Fruit fly (Drosophila melanogaster): ENCODE results near the gene Oseg5.
A peak's percentile ranks its signal among the peaks of the same experiment; 100 is the strongest.

Gene Oseg5

dm6 chr2L:20857791-20858190 is 22.2 kb upstream of the Oseg5 start, which contains the start of gene CG14400:
TSS of gene CG14400 (minus strand) at chr2L:20857891.
- no peak for TF ChIP-seq CG5204 (GFP tag; optimal IDR thresholded peaks at IDR 0.05)
- no peak for TF ChIP-seq CG11617 (GFP tag; optimal IDR thresholded peaks at IDR 0.05)
- TF ChIP-seq CG33017 (tag; optimal IDR thresholded peaks at IDR 0.05) = no peak
- TF ChIP-seq tj (GFP tag; optimal IDR thresholded peaks at IDR 0.05) = no peak
- TF ChIP-seq CG7101 (tag; optimal IDR thresholded peaks at IDR 0.05) = no peak
- no peak for TF ChIP-seq CG7045 (GFP tag; optimal IDR thresholded peaks at IDR 0.05)
- TF ChIP-seq ovo (GFP tag; optimal IDR thresholded peaks at IDR 0.05) = no peak
- no peak for TF ChIP-seq Clk (GFP tag; optimal IDR thresholded peaks at IDR 0.05)
- TF ChIP-seq CG14711 (tag; optimal IDR thresholded peaks at IDR 0.05) = no peak
- TF ChIP-seq Hr96 (GFP tag; optimal IDR thresholded peaks at IDR 0.05) = no peak
- TF ChIP-seq bab1 (GFP tag; optimal IDR thresholded peaks at IDR 0.05) = no peak

dm6 chr2L:20852092-20852628 is 16.5 kb upstream of the Oseg5 start, which contains the start of gene twit:
TSS of gene twit (plus strand) at chr2L:20852578.
- TF ChIP-seq cnc (optimal IDR thresholded peaks at IDR 0.05) = no peak
- TF ChIP-seq bab1 (GFP tag; optimal IDR thresholded peaks at IDR 0.05) = no peak
- no peak for TF ChIP-seq CG11617 (GFP tag; optimal IDR thresholded peaks at IDR 0.05)
- TF ChIP-seq tj (GFP tag; optimal IDR thresholded peaks at IDR 0.05) = no peak
- no peak for TF ChIP-seq CG33017 (tag; optimal IDR thresholded peaks at IDR 0.05)
- TF ChIP-seq kay (GFP tag; ENCODE audit: borderline replicate concordance) = no peak
- no peak for TF ChIP-seq CG1620 (GFP tag; optimal IDR thresholded peaks at IDR 0.05)
- TF ChIP-seq ovo (GFP tag; optimal IDR thresholded peaks at IDR 0.05) = no peak
- no peak for TF ChIP-seq CG5204 (GFP tag; optimal IDR thresholded peaks at IDR 0.05)
- no peak for TF ChIP-seq CG7045 (GFP tag; optimal IDR thresholded peaks at IDR 0.05)
- TF ChIP-seq Hr96 (GFP tag; optimal IDR thresholded peaks at IDR 0.05) = no peak
- TF ChIP-seq CG14711 (tag; optimal IDR thresholded peaks at IDR 0.05) = no peak

dm6 chr2L:20851592-20851991 is 16.0 kb upstream of the Oseg5 start:
- TF ChIP-seq CG1620 (GFP tag; optimal IDR thresholded peaks at IDR 0.05) (no peak), kay (GFP tag; ENCODE audit: borderline replicate concordance) (no peak), Crg-1 (GFP tag; optimal IDR thresholded peaks at IDR 0.05) (no peak), cnc (optimal IDR thresholded peaks at IDR 0.05) (no peak), CG7101 (tag; optimal IDR thresholded peaks at IDR 0.05) (no peak), CG7045 (GFP tag; optimal IDR thresholded peaks at IDR 0.05) (no peak), CG5204 (GFP tag; optimal IDR thresholded peaks at IDR 0.05) (no peak), Hr96 (GFP tag; optimal IDR thresholded peaks at IDR 0.05) (no peak), CG33017 (tag; optimal IDR thresholded peaks at IDR 0.05) (no peak), ovo (GFP tag; optimal IDR thresholded peaks at IDR 0.05) (no peak), cic (GFP tag; optimal IDR thresholded peaks at IDR 0.05) (no peak)

- no peak for TF ChIP-seq pad (GFP tag; optimal IDR thresholded peaks at IDR 0.05)
- no peak for TF ChIP-seq CG33017 (tag; optimal IDR thresholded peaks at IDR 0.05)
- no peak for TF ChIP-seq ovo (GFP tag; optimal IDR thresholded peaks at IDR 0.05)
- no peak for TF ChIP-seq Mnt (GFP tag; optimal IDR thresholded peaks at IDR 0.05)
- TF ChIP-seq CG14711 (tag; optimal IDR thresholded peaks at IDR 0.05) = no peak
- TF ChIP-seq Hr96 (GFP tag; optimal IDR thresholded peaks at IDR 0.05) = no peak
- TF ChIP-seq Crg-1 (GFP tag; optimal IDR thresholded peaks at IDR 0.05) = no peak
- no peak for TF ChIP-seq bab1 (GFP tag; optimal IDR thresholded peaks at IDR 0.05)
- TF ChIP-seq toe (GFP tag; optimal IDR thresholded peaks at IDR 0.05) = no peak
- TF ChIP-seq kay (GFP tag; ENCODE audit: borderline replicate concordance) = no peak
- no peak for TF ChIP-seq CG11617 (GFP tag; optimal IDR thresholded peaks at IDR 0.05)
- TF ChIP-seq cic (GFP tag; optimal IDR thresholded peaks at IDR 0.05) = no peak
- no peak for TF ChIP-seq CG12768 (GFP tag; optimal IDR thresholded peaks at IDR 0.05)
- TF ChIP-seq CG5204 (GFP tag; optimal IDR thresholded peaks at IDR 0.05) = no peak
- TF ChIP-seq cnc (optimal IDR thresholded peaks at IDR 0.05) = no peak
- TF ChIP-seq CG7045 (GFP tag; optimal IDR thresholded peaks at IDR 0.05) = no peak
- no peak for TF ChIP-seq CG7101 (tag; optimal IDR thresholded peaks at IDR 0.05)
- TF ChIP-seq Clk (GFP tag; optimal IDR thresholded peaks at IDR 0.05) = no peak
Observed at dm6 chr2L:20849000-20849399, 13.4 kb upstream of the Oseg5 start, which contains the start of gene CG14402. TSS of gene CG14402 (plus strand) at chr2L:20849300.

dm6 chr2L:20844381-20844780 is 8.7 kb upstream of the Oseg5 start:
- TF ChIP-seq Hr96 (GFP tag; optimal IDR thresholded peaks at IDR 0.05) (no peak), pad (GFP tag; optimal IDR thresholded peaks at IDR 0.05) (no peak), cnc (optimal IDR thresholded peaks at IDR 0.05) (no peak), CG11617 (GFP tag; optimal IDR thresholded peaks at IDR 0.05) (no peak), CG5204 (GFP tag; optimal IDR thresholded peaks at IDR 0.05) (no peak), toe (GFP tag; optimal IDR thresholded peaks at IDR 0.05) (no peak), CG1620 (GFP tag; optimal IDR thresholded peaks at IDR 0.05) (no peak), kay (GFP tag; ENCODE audit: borderline replicate concordance) (no peak), ovo (GFP tag; optimal IDR thresholded peaks at IDR 0.05) (no peak), CG7045 (GFP tag; optimal IDR thresholded peaks at IDR 0.05) (no peak), Crg-1 (GFP tag; optimal IDR thresholded peaks at IDR 0.05) (no peak), tj (GFP tag; optimal IDR thresholded peaks at IDR 0.05) (no peak), CG14711 (tag; optimal IDR thresholded peaks at IDR 0.05) (no peak), CG7101 (tag; optimal IDR thresholded peaks at IDR 0.05) (no peak)

dm6 chr2L:20840462-20841038 is 4.9 kb upstream of the Oseg5 start, which contains the start of gene CG31676:
TSS of gene CG31676 (plus strand) at chr2L:20840750.
- TF ChIP-seq Clk (GFP tag; optimal IDR thresholded peaks at IDR 0.05) (no peak), kay (GFP tag; ENCODE audit: borderline replicate concordance) (peak; percentile 50), Mnt (GFP tag; optimal IDR thresholded peaks at IDR 0.05) (no peak), CG7101 (tag; optimal IDR thresholded peaks at IDR 0.05) (no peak)
